Worm (Caenorhabditis elegans): ENCODE results near the gene plpr-1.

ce11 chrII:11221771-11222355 is at the start of gene plpr-1:
- no peak for TF ChIP-seq ceh-9 (tag; optimal IDR thresholded peaks at IDR 0.05)
- no peak for TF ChIP-seq fos-1 (tag; optimal IDR thresholded peaks at IDR 0.05)
- no peak for TF ChIP-seq pqm-1 (tag; optimal IDR thresholded peaks at IDR 0.05)
- no peak for TF ChIP-seq lin-39 (tag; optimal IDR thresholded peaks at IDR 0.05)
- no peak for TF ChIP-seq ztf-11 (tag; optimal IDR thresholded peaks at IDR 0.05)
- no peak for TF ChIP-seq ceh-82 (tag; optimal IDR thresholded peaks at IDR 0.05)
- TF ChIP-seq nhr-11 (tag; optimal IDR thresholded peaks at IDR 0.05): no peak
- TF ChIP-seq aly-2 (tag; optimal IDR thresholded peaks at IDR 0.05): no peak
